Fruit fly (Drosophila melanogaster) whole organism, wandering third instar larva: ENCODE measurements around the gene hiro.
A peak's percentile ranks its signal among the peaks of the same experiment; 100 is the strongest.

ENCODE experiments used
- Abd-B ChIP-seq: fragments of >200 bp; optimal IDR thresholded peaks from 2 replicates; lab custom pipeline; 2017; ENCODE audit warnings: missing biosample characterization, missing genetic modification characterization
- CG32264 ChIP-seq: fragments of 200-800 bp; sonication (Bioruptor generic); optimal IDR thresholded peaks from 2 replicates; lab custom pipeline; 2016; ENCODE audit warnings: missing biosample characterization, missing genetic modification characterization
- CG9705 ChIP-seq: fragments of 200-800 bp; sonication (Bioruptor generic); optimal IDR thresholded peaks from 2 replicates; lab custom pipeline; 2018; ENCODE audit warnings: missing biosample characterization, mild to moderate bottlenecking, missing genetic modification characterization
- CrebA ChIP-seq: fragments of 200-800 bp; sonication (Bioruptor generic); optimal IDR thresholded peaks from 2 replicates; lab custom pipeline; 2016; ENCODE audit warnings: missing biosample characterization, mild to moderate bottlenecking, missing genetic modification characterization, borderline replicate concordance
- Dfd ChIP-seq: fragments of >200 bp; optimal IDR thresholded peaks from 2 replicates; lab custom pipeline; 2017; ENCODE audit warnings: missing biosample characterization, missing genetic modification characterization
- Dif ChIP-seq: fragments of 200-275, 200-300 bp; sonication (Bioruptor generic); optimal IDR thresholded peaks from 2 replicates; lab custom pipeline; 2018; ENCODE audit warnings: missing biosample characterization, missing genetic modification characterization; ENCODE audit not compliant: partially characterized antibody
- GATAd ChIP-seq: sonication (Bioruptor generic); optimal IDR thresholded peaks from 2 replicates; lab custom pipeline; 2016; ENCODE audit warnings: missing biosample characterization, missing genetic modification characterization
- HLH106 ChIP-seq: fragments of 200-800 bp; optimal IDR thresholded peaks from 3 replicates; lab custom pipeline; 2019; ENCODE audit warnings: missing biosample characterization, mild to moderate bottlenecking, missing genetic modification characterization, moderate library complexity
- Hnf4 ChIP-seq: fragments of 200-800 bp; sonication (Bioruptor generic); optimal IDR thresholded peaks from 2 replicates; lab custom pipeline; 2016; ENCODE audit warnings: missing biosample characterization, mild to moderate bottlenecking, missing genetic modification characterization
- Hr78 ChIP-seq: fragments of >200 bp; optimal IDR thresholded peaks from 2 replicates; lab custom pipeline; 2017; ENCODE audit warnings: missing biosample characterization, missing genetic modification characterization
- Hr83 ChIP-seq: fragments of 200-300 bp; sonication (Bioruptor generic); optimal IDR thresholded peaks from 2 replicates; lab custom pipeline; 2016; ENCODE audit warnings: missing biosample characterization, mild to moderate bottlenecking, missing genetic modification characterization, moderate library complexity; ENCODE audit not compliant: poor library complexity, severe bottlenecking
- Jra ChIP-seq: sonication (Bioruptor generic); optimal IDR thresholded peaks from 2 replicates; lab custom pipeline; 2016; ENCODE audit warnings: missing biosample characterization, missing genetic modification characterization
- Mio ChIP-seq: sonication (Bioruptor generic); optimal IDR thresholded peaks from 2 replicates; lab custom pipeline; 2016; ENCODE audit warnings: missing biosample characterization, missing genetic modification characterization
- Myc ChIP-seq: fragments of >200 bp; optimal IDR thresholded peaks from 2 replicates; lab custom pipeline; 2017
- N ChIP-seq: fragments of >200 bp; optimal IDR thresholded peaks from 2 replicates; lab custom pipeline; 2018; ENCODE audit warnings: missing biosample characterization, missing external identifiers, missing genetic modification characterization
- OdsH ChIP-seq: fragments of 200-800 bp; sonication (Bioruptor generic); optimal IDR thresholded peaks from 2 replicates; lab custom pipeline; 2016; ENCODE audit warnings: missing biosample characterization, mild to moderate bottlenecking, missing genetic modification characterization
- Rel ChIP-seq, 2 experiments: fragments of 200-800 bp; sonication (Bioruptor generic) in 1 of 2; optimal IDR thresholded peaks; 2 replicates in 1 of 2; 3 replicates in 1 of 2; lab custom pipeline; 2016 to 2019; ENCODE audit warnings: mild to moderate bottlenecking in 2 of 2, missing biosample characterization in 2 of 2, missing genetic modification characterization in 2 of 2, moderate library complexity in 1 of 2
- Sp1 ChIP-seq: fragments of 200-800 bp; sonication (Bioruptor generic); optimal IDR thresholded peaks from 3 replicates; lab custom pipeline; 2019; ENCODE audit warnings: missing biosample characterization, mild to moderate bottlenecking, missing genetic modification characterization, moderate library complexity
- Vsx2 ChIP-seq: fragments of 200-300, 225-300 bp; sonication (Bioruptor generic); optimal IDR thresholded peaks from 2 replicates; lab custom pipeline; 2018; ENCODE audit warnings: missing biosample characterization, missing genetic modification characterization; ENCODE audit not compliant: partially characterized antibody
- br ChIP-seq: fragments of 200-800 bp; sonication (Bioruptor generic); optimal IDR thresholded peaks from 2 replicates; lab custom pipeline; 2016; ENCODE audit warnings: missing biosample characterization, missing genetic modification characterization
- brk ChIP-seq: fragments of 200-800 bp; sonication (Bioruptor generic); optimal IDR thresholded peaks from 2 replicates; lab custom pipeline; 2016; ENCODE audit warnings: missing biosample characterization, mild to moderate bottlenecking, missing genetic modification characterization
- dl ChIP-seq, 2 experiments: fragments of 175-275, 200-275 bp in 1 of 2; fragments of 200-275 bp in 1 of 2; sonication (Bioruptor generic); optimal IDR thresholded peaks; lab custom pipeline; 2018; ENCODE audit warnings: mild to moderate bottlenecking in 2 of 2, missing biosample characterization in 2 of 2, missing genetic modification characterization in 2 of 2, moderate library complexity in 2 of 2; ENCODE audit not compliant: partially characterized antibody in 2 of 2, insufficient read depth in 1 of 2
- dmrt93B ChIP-seq: fragments of 200-800 bp; sonication (Bioruptor generic); optimal IDR thresholded peaks from 2 replicates; lab custom pipeline; 2018; ENCODE audit warnings: missing biosample characterization, mild to moderate bottlenecking, missing genetic modification characterization
- dsf ChIP-seq: sonication (Bioruptor generic); optimal IDR thresholded peaks from 2 replicates; lab custom pipeline; 2016; ENCODE audit warnings: missing biosample characterization, missing genetic modification characterization, borderline replicate concordance
- ey ChIP-seq: fragments of 200-800 bp; sonication (Bioruptor generic); optimal IDR thresholded peaks from 2 replicates; lab custom pipeline; 2016; ENCODE audit warnings: missing biosample characterization, missing genetic modification characterization
- foxo ChIP-seq, 2 experiments: fragments of 200-800 bp; sonication (Bioruptor generic); optimal IDR thresholded peaks; 2 replicates in 1 of 2; 3 replicates in 1 of 2; lab custom pipeline; 2016 to 2017; ENCODE audit warnings: missing biosample characterization in 2 of 2, missing genetic modification characterization in 2 of 2
- fru ChIP-seq: fragments of 200-800 bp; sonication (Bioruptor generic); optimal IDR thresholded peaks from 3 replicates; lab custom pipeline; 2016; ENCODE audit warnings: missing biosample characterization, mild to moderate bottlenecking, missing genetic modification characterization
- h ChIP-seq: fragments of 200-800 bp; sonication (Bioruptor generic); optimal IDR thresholded peaks from 3 replicates; lab custom pipeline; 2016; ENCODE audit warnings: missing biosample characterization, mild to moderate bottlenecking, missing genetic modification characterization
- jim ChIP-seq: fragments of 175-275, 200-325 bp; sonication (Bioruptor generic); optimal IDR thresholded peaks from 2 replicates; lab custom pipeline; 2016; ENCODE audit warnings: missing biosample characterization, mild to moderate bottlenecking, missing genetic modification characterization
- lola ChIP-seq: fragments of >200 bp; optimal IDR thresholded peaks from 2 replicates; lab custom pipeline; 2017; ENCODE audit warnings: missing biosample characterization, missing genetic modification characterization
- pan ChIP-seq: fragments of >200 bp; optimal IDR thresholded peaks from 2 replicates; lab custom pipeline; 2017
- psq ChIP-seq: fragments of 200-800 bp; sonication (Bioruptor generic); optimal IDR thresholded peaks from 3 replicates; lab custom pipeline; 2017; ENCODE audit warnings: missing biosample characterization, mild to moderate bottlenecking, missing genetic modification characterization, moderate library complexity
- rgr ChIP-seq: fragments of 200-800 bp; sonication (Bioruptor generic); optimal IDR thresholded peaks from 3 replicates; lab custom pipeline; 2016; ENCODE audit warnings: missing biosample characterization, mild to moderate bottlenecking, missing genetic modification characterization
- sage ChIP-seq: fragments of 200-800 bp; sonication (Bioruptor generic); optimal IDR thresholded peaks from 2 replicates; lab custom pipeline; 2016; ENCODE audit warnings: missing biosample characterization, mild to moderate bottlenecking, missing genetic modification characterization
- sv ChIP-seq: fragments of 200-800 bp; sonication (Bioruptor generic); optimal IDR thresholded peaks from 3 replicates; lab custom pipeline; 2016; ENCODE audit warnings: missing biosample characterization, missing genetic modification characterization
- tai ChIP-seq: sonication (Bioruptor generic); optimal IDR thresholded peaks from 2 replicates; lab custom pipeline; 2016; ENCODE audit warnings: missing biosample characterization, missing genetic modification characterization
- usp ChIP-seq: fragments of >200 bp; optimal IDR thresholded peaks from 2 replicates; lab custom pipeline; 2017; ENCODE audit warnings: missing biosample characterization, missing genetic modification characterization
- woc ChIP-seq: sonication (Bioruptor generic); optimal IDR thresholded peaks from 2 replicates; lab custom pipeline; 2016; ENCODE audit warnings: missing biosample characterization, mild to moderate bottlenecking, missing genetic modification characterization

The hiro gene

dm6 chr3L:697055-697427 is 9.3 kb upstream of the hiro start:
- TF ChIP-seq Rel (GFP tag; optimal IDR thresholded peaks at IDR 0.05; lab: Kevin White, UChicago) (no peak), Rel (tag; optimal IDR thresholded peaks at IDR 0.05; lab: Kevin White, UChicago) (peak; percentile 86), dmrt93B (no peak)

dm6 chr3L:696404-697054 is 8.8 kb upstream of the hiro start:
- TF ChIP-seq Myc (lab: Kevin White, UChicago): no peak
- no peak for TF ChIP-seq CrebA (GFP tag; lab: Kevin White, UChicago)
- no peak for TF ChIP-seq Abd-B (GFP tag; lab: Kevin White, UChicago)
- peak; percentile 83 for TF ChIP-seq dmrt93B
- peak in 1 of 2 experiments; percentile 88 for TF ChIP-seq foxo (GFP tag; optimal IDR thresholded peaks at IDR 0.05; lab: Kevin White, UChicago)
- peak; percentile 67 for TF ChIP-seq br (GFP tag; lab: Kevin White, UChicago)
- peak; percentile 86 for TF ChIP-seq sv (GFP tag; lab: Kevin White, UChicago)
- TF ChIP-seq Hnf4 (GFP tag; lab: Kevin White, UChicago): no peak
- TF ChIP-seq dsf (GFP tag; lab: Kevin White, UChicago): peak; percentile 9
- TF ChIP-seq tai: no peak
- no peak for TF ChIP-seq brk (GFP tag; lab: Kevin White, UChicago)
- TF ChIP-seq ey: peak; percentile 71
- TF ChIP-seq HLH106 (tag; lab: Kevin White, UChicago): peak; percentile 90
- TF ChIP-seq woc (GFP tag; lab: Kevin White, UChicago): peak; percentile 65
- no peak for TF ChIP-seq Mio (GFP tag; lab: Kevin White, UChicago)
- no peak for TF ChIP-seq Dif (GFP tag; lab: Kevin White, UChicago)
- TF ChIP-seq N (GFP tag; lab: Kevin White, UChicago): no peak
- TF ChIP-seq fru (GFP tag; lab: Kevin White, UChicago): peak; percentile 79
- TF ChIP-seq Dfd (GFP tag; lab: Kevin White, UChicago): no peak
- TF ChIP-seq Hr83 (GFP tag; lab: Kevin White, UChicago): peak; percentile 16
- no peak for TF ChIP-seq usp
- peak; percentile 85 for TF ChIP-seq rgr (GFP tag; lab: Kevin White, UChicago)
- peak; percentile 84 for TF ChIP-seq OdsH (GFP tag; lab: Kevin White, UChicago)
- TF ChIP-seq Vsx2 (GFP tag; lab: Kevin White, UChicago): no peak
- peak; percentile 37 for TF ChIP-seq Jra (GFP tag; lab: Kevin White, UChicago)
- peak; percentile 56 for TF ChIP-seq CG32264
- peak; percentile 82 for TF ChIP-seq psq (GFP tag; lab: Kevin White, UChicago)
- no peak for TF ChIP-seq GATAd (GFP tag; lab: Kevin White, UChicago)
- TF ChIP-seq Sp1 (GFP tag; lab: Kevin White, UChicago): peak; percentile 88
- peak; percentile 82 for TF ChIP-seq Rel (GFP tag; optimal IDR thresholded peaks at IDR 0.05; lab: Kevin White, UChicago)
- TF ChIP-seq Rel (tag; optimal IDR thresholded peaks at IDR 0.05; lab: Kevin White, UChicago): no peak
- TF ChIP-seq sage: peak; percentile 78
- TF ChIP-seq dl (GFP tag; optimal IDR thresholded peaks at IDR 0.05; lab: Kevin White, UChicago; ENCODE audit: insufficient read depth in 1 of 2, partially characterized antibody in 2 of 2): no peak
- TF ChIP-seq h (GFP tag; lab: Kevin White, UChicago): peak; percentile 92
- TF ChIP-seq CG9705 (GFP tag; lab: Kevin White, UChicago): peak; percentile 67
- TF ChIP-seq jim: no peak
- no peak for TF ChIP-seq lola (GFP tag; lab: Kevin White, UChicago)
- TF ChIP-seq Hr78 (GFP tag; lab: Kevin White, UChicago): no peak
- no peak for TF ChIP-seq pan

- TF ChIP-seq Vsx2 (GFP tag; lab: Kevin White, UChicago) (no peak), Dif (GFP tag; lab: Kevin White, UChicago) (no peak), Rel (GFP tag; optimal IDR thresholded peaks at IDR 0.05; lab: Kevin White, UChicago) (no peak), Rel (tag; optimal IDR thresholded peaks at IDR 0.05; lab: Kevin White, UChicago) (no peak), sage (no peak), usp (no peak), rgr (GFP tag; lab: Kevin White, UChicago) (no peak), foxo (GFP tag; optimal IDR thresholded peaks at IDR 0.05; lab: Kevin White, UChicago) (no peak)
- TF ChIP-seq, all 38 proteins: peak for 0
Observed at dm6 chr3L:695510-695909, 7.8 kb upstream of the hiro start.
